Fruit fly (Drosophila melanogaster) whole organism, embryonic: ENCODE results near the gene CG7966.

ENCODE experiments used
- B-H2 ChIP-seq: fragments of 200-800 bp; sonication (Bioruptor generic); optimal IDR thresholded peaks from 2 replicates; lab custom pipeline; 2018; ENCODE audit warnings: missing biosample characterization, mild to moderate bottlenecking, missing genetic modification characterization
- Blimp-1 ChIP-seq: fragments of 200-800 bp; sonication (Bioruptor generic); optimal IDR thresholded peaks from 3 replicates; lab custom pipeline; 2018; ENCODE audit warnings: missing biosample characterization, missing genetic modification characterization, mild to moderate bottlenecking, moderate library complexity, missing genetic modification reagents
- CG10209 ChIP-seq: fragments of 200-800 bp; sonication (Bioruptor generic); optimal IDR thresholded peaks from 3 replicates; lab custom pipeline; 2017; ENCODE audit warnings: missing biosample characterization, mild to moderate bottlenecking, missing genetic modification characterization, missing genetic modification reagents
- CG10565 ChIP-seq: fragments of 200-800 bp; sonication (Bioruptor generic); optimal IDR thresholded peaks from 3 replicates; lab custom pipeline; 2016; ENCODE audit warnings: missing biosample characterization, mild to moderate bottlenecking, missing genetic modification characterization
- CG11398 ChIP-seq: fragments of 200-800 bp; sonication (Bioruptor generic); optimal IDR thresholded peaks from 2 replicates; lab custom pipeline; 2016; ENCODE audit warnings: missing biosample characterization, missing genetic modification characterization
- CG12744 ChIP-seq: fragments of 200-800 bp; sonication (Bioruptor generic); optimal IDR thresholded peaks from 2 replicates; lab custom pipeline; 2016; ENCODE audit warnings: missing biosample characterization, missing genetic modification characterization
- CG13123 ChIP-seq: fragments of 200-800 bp; sonication (Bioruptor generic); optimal IDR thresholded peaks from 2 replicates; lab custom pipeline; 2016; ENCODE audit warnings: missing biosample characterization, missing genetic modification characterization
- CG14860 ChIP-seq: fragments of 200-800 bp; sonication (Bioruptor generic); IDR thresholded peaks from 3 replicates; pipeline ENCODE4 v1.3.6; 2022; ENCODE audit warnings: missing biosample characterization, missing genetic modification characterization; ENCODE audit not compliant: partially characterized antibody
- CG15073 ChIP-seq: fragments of 200-800 bp; sonication (Bioruptor generic); optimal IDR thresholded peaks from 2 replicates; lab custom pipeline; 2016; ENCODE audit warnings: missing biosample characterization, missing genetic modification characterization
- CG17359 ChIP-seq: fragments of 200-800 bp; sonication (Bioruptor generic); optimal IDR thresholded peaks from 3 replicates; lab custom pipeline; 2018; ENCODE audit warnings: missing biosample characterization, mild to moderate bottlenecking, missing genetic modification characterization, moderate library complexity
- CG17912 ChIP-seq: fragments of 200-800 bp; sonication (Bioruptor generic); optimal IDR thresholded peaks from 2 replicates; lab custom pipeline; 2018; ENCODE audit warnings: missing biosample characterization, mild to moderate bottlenecking, missing genetic modification characterization
- CG18011 ChIP-seq: fragments of 200-800 bp; sonication (Bioruptor generic); optimal IDR thresholded peaks from 2 replicates; lab custom pipeline; 2017; ENCODE audit warnings: missing biosample characterization, missing genetic modification characterization, mild to moderate bottlenecking, moderate library complexity, missing genotype
- CG2129 ChIP-seq: fragments of 200-800 bp; sonication (Bioruptor generic); IDR thresholded peaks from 2 replicates; pipeline ENCODE4 v1.3.6; 2022; ENCODE audit warnings: missing biosample characterization, missing genetic modification characterization; ENCODE audit not compliant: partially characterized antibody
- CG34422 ChIP-seq: fragments of 200-800 bp; sonication (Bioruptor generic); IDR thresholded peaks from 3 replicates; pipeline ENCODE4 v1.3.6; 2022; ENCODE audit warnings: missing biosample characterization, missing genetic modification characterization
- CG3847 ChIP-seq: fragments of 200-800 bp; sonication (Bioruptor generic); IDR thresholded peaks from 2 replicates; pipeline ENCODE4 v1.3.6; 2022; ENCODE audit warnings: missing biosample characterization, missing genetic modification characterization
- CG3995 ChIP-seq: fragments of 200-800 bp; sonication (Bioruptor generic); optimal IDR thresholded peaks from 3 replicates; lab custom pipeline; 2016; ENCODE audit warnings: missing biosample characterization, missing genetic modification characterization
- CG4360 ChIP-seq: fragments of 200-800 bp; sonication (Bioruptor generic); IDR thresholded peaks from 2 replicates; pipeline ENCODE4 v1.3.6; 2022; ENCODE audit warnings: missing biosample characterization, missing genetic modification characterization
- CG6791 ChIP-seq: fragments of 200-800 bp; sonication (Bioruptor generic); IDR thresholded peaks from 3 replicates; pipeline ENCODE4 v1.3.6; 2022; ENCODE audit warnings: missing biosample characterization, missing genetic modification characterization; ENCODE audit not compliant: partially characterized antibody
- CG7372 ChIP-seq: fragments of 200-800 bp; sonication (Bioruptor generic); IDR thresholded peaks from 2 replicates; pipeline ENCODE4 v1.3.6; 2022; ENCODE audit warnings: missing biosample characterization, missing genetic modification characterization
- CG8281 ChIP-seq: fragments of 200-800 bp; sonication (Bioruptor generic); optimal IDR thresholded peaks from 2 replicates; lab custom pipeline; 2018; ENCODE audit warnings: missing biosample characterization, mild to moderate bottlenecking, missing genetic modification characterization, moderate library complexity
- Dek ChIP-seq: fragments of 200-800 bp; sonication (Bioruptor generic); optimal IDR thresholded peaks from 3 replicates; lab custom pipeline; 2019; ENCODE audit warnings: missing biosample characterization, mild to moderate bottlenecking, missing genetic modification characterization, moderate library complexity
- Eip74EF ChIP-seq, 2 experiments: fragments of 200-800 bp in 1 of 2; fragments of >200 bp in 1 of 2; sonication (Bioruptor generic) in 1 of 2; optimal IDR thresholded peaks; 2 replicates each; lab custom pipeline; 2017 to 2019; ENCODE audit warnings: missing biosample characterization in 2 of 2, missing genetic modification characterization in 2 of 2, mild to moderate bottlenecking in 1 of 2, moderate library complexity in 1 of 2
- HmgD ChIP-seq: fragments of 200-800 bp; sonication (Bioruptor generic); optimal IDR thresholded peaks from 3 replicates; lab custom pipeline; 2016; ENCODE audit warnings: missing biosample characterization, missing genetic modification characterization
- Hr51 ChIP-seq, 2 experiments: fragments of 200-800 bp; sonication (Bioruptor generic); optimal IDR thresholded peaks; 2 replicates in 1 of 2; 3 replicates in 1 of 2; lab custom pipeline; 2016 to 2018; ENCODE audit warnings: missing biosample characterization in 2 of 2, missing genetic modification characterization in 2 of 2, mild to moderate bottlenecking in 1 of 2, moderate library complexity in 1 of 2
- MBD-R2 ChIP-seq: fragments of 200-800 bp; sonication (Bioruptor generic); IDR thresholded peaks from 2 replicates; pipeline ENCODE4 v1.3.6; 2022; ENCODE audit warnings: missing biosample characterization, missing genetic modification characterization
- MTF-1 ChIP-seq: fragments of 200-800 bp; sonication (Bioruptor generic); optimal IDR thresholded peaks from 2 replicates; lab custom pipeline; 2018; ENCODE audit warnings: missing biosample characterization, mild to moderate bottlenecking, missing genetic modification characterization, borderline replicate concordance
- Oli ChIP-seq: fragments of 200-800 bp; sonication (Bioruptor generic); optimal IDR thresholded peaks from 2 replicates; lab custom pipeline; 2018; ENCODE audit warnings: missing biosample characterization, mild to moderate bottlenecking, missing genetic modification characterization, moderate library complexity
- Scr ChIP-seq: fragments of 200-800 bp; sonication (Bioruptor generic); IDR thresholded peaks from 2 replicates; pipeline ENCODE4 v1.3.6; 2022; ENCODE audit warnings: missing biosample characterization, missing genetic modification characterization; ENCODE audit not compliant: partially characterized antibody
- Six4 ChIP-seq: fragments of 200-800 bp; sonication (Bioruptor generic); optimal IDR thresholded peaks from 2 replicates; lab custom pipeline; 2016; ENCODE audit warnings: missing biosample characterization, missing genetic modification characterization
- bsh ChIP-seq, 2 experiments: fragments of 200-800 bp; sonication (Bioruptor generic); optimal IDR thresholded peaks; 2 replicates each; lab custom pipeline; 2017 to 2018; ENCODE audit warnings: mild to moderate bottlenecking in 2 of 2, missing biosample characterization in 2 of 2, missing genetic modification characterization in 2 of 2, moderate library complexity in 1 of 2
- cg ChIP-seq: fragments of 200-800 bp; sonication (Bioruptor generic); optimal IDR thresholded peaks from 3 replicates; lab custom pipeline; 2019; ENCODE audit warnings: missing biosample characterization, mild to moderate bottlenecking, missing genetic modification characterization, moderate library complexity
- ci ChIP-seq: fragments of 200-800 bp; sonication (Bioruptor generic); IDR thresholded peaks from 3 replicates; pipeline ENCODE4 v1.3.6; 2022; ENCODE audit warnings: missing biosample characterization, missing genetic modification characterization
- cwo ChIP-seq: fragments of 200-800 bp; sonication (Bioruptor generic); optimal IDR thresholded peaks from 3 replicates; lab custom pipeline; 2017; ENCODE audit warnings: missing biosample characterization, missing genetic modification characterization, mild to moderate bottlenecking, moderate library complexity, missing genetic modification reagents
- dati ChIP-seq: fragments of 200-800 bp; sonication (Bioruptor generic); IDR thresholded peaks from 2 replicates; pipeline ENCODE4 v1.3.6; 2022; ENCODE audit warnings: missing biosample characterization, missing genetic modification characterization
- gsb-n ChIP-seq: fragments of 200-800 bp; sonication (Bioruptor generic); optimal IDR thresholded peaks from 3 replicates; lab custom pipeline; 2018; ENCODE audit warnings: missing biosample characterization, mild to moderate bottlenecking, missing genetic modification characterization
- hbn ChIP-seq: fragments of 200-800 bp; sonication (Bioruptor generic); IDR thresholded peaks from 2 replicates; pipeline ENCODE4 v1.3.6; 2022; ENCODE audit warnings: missing biosample characterization, missing genetic modification characterization; ENCODE audit not compliant: partially characterized antibody
- jigr1 ChIP-seq: fragments of 200-800 bp; sonication (Bioruptor generic); IDR thresholded peaks from 3 replicates; pipeline ENCODE4 v1.3.6; 2022; ENCODE audit warnings: missing biosample characterization, missing genetic modification characterization
- kay ChIP-seq: fragments of 200-800 bp; sonication (Bioruptor generic); optimal IDR thresholded peaks from 2 replicates; lab custom pipeline; 2016; ENCODE audit warnings: missing biosample characterization, missing genetic modification characterization
- lab ChIP-seq: fragments of 200-800 bp; sonication (Bioruptor generic); optimal IDR thresholded peaks from 3 replicates; lab custom pipeline; 2017; ENCODE audit warnings: missing biosample characterization, missing genetic modification characterization, mild to moderate bottlenecking, moderate library complexity, missing genetic modification reagents
- nau ChIP-seq: fragments of 200-800 bp; sonication (Bioruptor generic); optimal IDR thresholded peaks from 3 replicates; lab custom pipeline; 2017; ENCODE audit warnings: missing biosample characterization, mild to moderate bottlenecking, missing genetic modification characterization, missing genetic modification reagents
- rib ChIP-seq: fragments of 200-800 bp; sonication (Bioruptor generic); IDR thresholded peaks from 2 replicates; pipeline ENCODE4 v1.3.6; 2022; ENCODE audit warnings: missing biosample characterization, missing genetic modification characterization
- sens-2 ChIP-seq: fragments of 200-800 bp; sonication (Bioruptor generic); IDR thresholded peaks from 2 replicates; pipeline ENCODE4 v1.3.6; 2022; ENCODE audit warnings: missing biosample characterization, missing genetic modification characterization
- sim ChIP-seq: fragments of 200-800 bp; sonication (Bioruptor generic); IDR thresholded peaks from 2 replicates; pipeline ENCODE4 v1.3.6; 2022; ENCODE audit warnings: missing biosample characterization, missing genetic modification characterization
- sisA ChIP-seq: fragments of 200-800 bp; sonication (Bioruptor generic); IDR thresholded peaks from 2 replicates; pipeline ENCODE4 v1.3.6; 2022; ENCODE audit warnings: missing biosample characterization, missing genetic modification characterization
- sna ChIP-seq: fragments of 200-800 bp; sonication (Bioruptor generic); IDR thresholded peaks from 2 replicates; pipeline ENCODE4 v1.3.6; 2022; ENCODE audit warnings: missing biosample characterization, missing genetic modification characterization; ENCODE audit not compliant: partially characterized antibody
- stc ChIP-seq: fragments of 200-800 bp; sonication (Bioruptor generic); IDR thresholded peaks from 2 replicates; pipeline ENCODE4 v1.3.6; 2022; ENCODE audit warnings: missing biosample characterization, missing genetic modification characterization
- tap ChIP-seq: fragments of 200-800 bp; optimal IDR thresholded peaks from 3 replicates; lab custom pipeline; 2019; ENCODE audit warnings: missing biosample characterization, mild to moderate bottlenecking, missing genetic modification characterization, moderate library complexity
- zfh1 ChIP-seq: fragments of 200-800 bp; sonication (Bioruptor generic); IDR thresholded peaks from 3 replicates; pipeline ENCODE4 v1.3.6; 2022; ENCODE audit warnings: missing biosample characterization, missing genetic modification characterization

Gene CG7966

DNA sequence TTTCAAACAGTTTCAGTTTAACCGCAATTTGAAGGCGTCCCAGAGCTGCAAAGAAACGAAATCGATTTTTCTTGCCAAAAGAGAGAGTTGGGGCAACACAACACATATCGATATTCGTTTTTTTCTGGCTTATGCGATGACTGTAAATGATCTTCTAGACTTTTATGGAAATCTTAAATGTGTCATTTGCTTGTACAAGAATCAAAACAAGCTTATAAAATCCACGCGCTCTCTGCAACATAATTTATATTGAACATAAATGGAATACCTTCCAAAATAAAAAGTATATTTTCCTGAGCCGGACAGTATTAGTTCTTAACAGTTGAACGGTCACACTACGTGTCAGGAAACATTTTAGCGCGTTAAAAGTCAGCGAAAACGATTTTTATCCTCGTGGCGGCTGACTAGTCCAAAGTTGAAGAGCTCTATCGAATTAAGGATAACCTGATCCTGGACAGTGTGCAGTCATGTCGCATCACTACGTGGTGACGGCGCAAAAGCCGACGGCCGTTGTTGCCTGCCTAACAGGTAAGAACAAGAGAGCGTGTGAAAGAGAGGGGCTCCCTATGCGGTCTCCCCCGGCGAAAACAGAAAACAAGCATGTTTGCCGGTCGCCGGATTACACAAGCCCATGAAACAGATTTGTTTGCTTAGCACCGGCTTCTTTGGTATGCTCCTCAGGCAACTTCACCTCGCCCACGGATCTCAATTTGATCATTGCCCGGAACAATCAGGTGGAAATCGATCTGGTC lies 865 bp upstream of the CG7966 start, which contains the start of gene pic (continued):
- TF ChIP-seq tap (no peak), Eip74EF (GFP tag; optimal IDR thresholded peaks at IDR 0.05; lab: Kevin White, UChicago) (no peak), kay (peak; percentile 26), Oli (tag; lab: Kevin White, UChicago) (no peak), cwo (GFP tag; lab: Kevin White, UChicago) (no peak), lab (GFP tag; lab: Kevin White, UChicago) (no peak), CG14860 (GFP tag; lab: Robert Waterston, UW) (peak; percentile 84), sim (GFP tag; lab: Robert Waterston, UW) (no peak), sisA (GFP tag; lab: Robert Waterston, UW) (no peak), nau (GFP tag; lab: Kevin White, UChicago) (no peak), B-H2 (GFP tag; lab: Kevin White, UChicago) (no peak), Scr (GFP tag; lab: Robert Waterston, UW) (peak; percentile 87), gsb-n (no peak), rib (GFP tag; lab: Robert Waterston, UW) (no peak), Dek (tag; lab: Kevin White, UChicago) (no peak), sna (peak; percentile 80), bsh (GFP tag; optimal IDR thresholded peaks at IDR 0.05; lab: Kevin White, UChicago) (no peak), CG10565 (GFP tag; lab: Kevin White, UChicago) (no peak), zfh1 (GFP tag; lab: Robert Waterston, UW) (no peak), jigr1 (GFP tag; lab: Robert Waterston, UW) (no peak), MTF-1 (no peak), CG34422 (GFP tag; lab: Robert Waterston, UW) (peak; percentile 87), HmgD (GFP tag; lab: Kevin White, UChicago) (peak; percentile 26), Hr51 (GFP tag; optimal IDR thresholded peaks at IDR 0.05; lab: Kevin White, UChicago) (no peak), MBD-R2 (GFP tag; lab: Robert Waterston, UW) (peak; percentile 56; the same call in 1 of the 2 replicates), cg (no peak), CG3995 (GFP tag; lab: Kevin White, UChicago) (no peak), dati (GFP tag; lab: Robert Waterston, UW) (no peak), ci (GFP tag; lab: Robert Waterston, UW) (no peak), CG2129 (GFP tag; lab: Robert Waterston, UW) (peak; percentile 69), CG11398 (no peak), stc (GFP tag; lab: Robert Waterston, UW) (peak; percentile 56; the same call in 1 of the 2 replicates), CG6791 (GFP tag; lab: Robert Waterston, UW) (peak; percentile 72), CG7372 (GFP tag; lab: Robert Waterston, UW) (no peak), CG13123 (no peak), Six4 (no peak), CG18011 (GFP tag; lab: Kevin White, UChicago) (no peak), CG17359 (no peak), CG12744 (GFP tag; lab: Kevin White, UChicago) (no peak), sens-2 (GFP tag; lab: Robert Waterston, UW) (no peak), CG17912 (GFP tag; lab: Kevin White, UChicago) (no peak), CG15073 (no peak), CG4360 (peak; percentile 21; the same call in 1 of the 2 replicates), hbn (peak; percentile 84), CG3847 (GFP tag; lab: Robert Waterston, UW) (peak; percentile 25; the same call in 1 of the 2 replicates), CG8281 (no peak), CG10209 (GFP tag; lab: Kevin White, UChicago) (no peak), Blimp-1 (no peak)
